Fruit fly (Drosophila melanogaster) Kc167 (cell line): ENCODE measurements around the gene nis.

Source experiments
- insv ChIP-seq: fragments of >200 bp; optimal IDR thresholded peaks from 3 replicates; lab custom pipeline; 2018; ENCODE audit warnings: missing external identifiers
- psq ChIP-seq: fragments of >200 bp; optimal IDR thresholded peaks from 2 replicates; lab custom pipeline; 2017; ENCODE audit warnings: missing external identifiers
- ttk ChIP-seq: sonication (Bioruptor generic); optimal IDR thresholded peaks from 2 replicates; lab custom pipeline; 2017; ENCODE audit warnings: missing external identifiers

DNA sequence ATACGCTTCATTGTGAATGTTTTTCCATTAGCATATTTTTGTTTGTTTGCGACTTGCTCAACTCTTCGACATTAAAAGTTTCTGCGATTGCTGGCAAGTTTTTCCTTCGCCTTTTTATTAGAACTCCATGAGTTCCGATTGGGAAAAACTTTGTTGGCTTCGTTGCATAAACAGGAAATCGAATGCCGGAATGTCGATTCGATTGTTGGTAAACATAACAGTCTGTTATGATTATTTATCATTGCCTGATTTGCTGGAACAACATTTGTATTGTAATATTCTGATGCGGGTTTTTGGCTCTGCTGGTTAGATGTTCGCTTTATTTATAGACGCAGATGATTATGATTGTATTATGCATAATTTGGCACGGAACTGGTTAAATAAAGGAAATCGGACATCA, 7.2 kb downstream of the nis start:
- no peak for TF ChIP-seq ttk (lab: Kevin White, UChicago)
- TF ChIP-seq psq (lab: Kevin White, UChicago) = no peak
- TF ChIP-seq insv (lab: Kevin White, UChicago) = no peak
